Fruit fly (Drosophila melanogaster) S2 (cell line): Measurements from ENCODE around the gene tj.

ENCODE experiments used
- CG8478 ChIP-seq: fragments of >200 bp; optimal IDR thresholded peaks from 2 replicates; lab custom pipeline; 2018
- CTCF ChIP-seq, 2 experiments: fragments of >200 bp; optimal IDR thresholded peaks; 2 replicates each; lab custom pipeline; 2018

DNA sequence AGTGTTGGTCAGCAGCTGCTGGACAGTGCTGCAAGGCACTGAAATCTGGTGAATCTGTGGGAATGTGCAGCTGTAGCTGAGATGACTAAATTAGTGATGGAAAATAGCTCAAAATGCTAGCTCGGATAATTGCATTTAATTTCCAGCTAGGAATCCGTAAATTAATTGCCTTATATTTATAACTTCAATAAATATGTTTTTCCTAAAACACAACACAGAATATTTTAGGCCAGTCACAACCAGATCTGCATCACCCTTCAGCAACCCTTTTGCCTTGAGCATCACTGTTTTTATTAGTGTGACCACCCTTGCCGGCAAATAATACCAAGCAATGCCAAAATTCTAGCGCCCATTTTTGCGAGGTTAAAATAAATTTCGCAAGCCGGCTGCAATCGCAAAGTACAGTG is 19.3 kb upstream of the tj start, which contains the start of gene Hs2st:
- TF ChIP-seq CG8478 (lab: Kevin White, UChicago) (no peak), CTCF (optimal IDR thresholded peaks at IDR 0.05; lab: Kevin White, UChicago) (no peak)
